Worm (Caenorhabditis elegans): Measurements from ENCODE around the gene F40F12.9.

DNA sequence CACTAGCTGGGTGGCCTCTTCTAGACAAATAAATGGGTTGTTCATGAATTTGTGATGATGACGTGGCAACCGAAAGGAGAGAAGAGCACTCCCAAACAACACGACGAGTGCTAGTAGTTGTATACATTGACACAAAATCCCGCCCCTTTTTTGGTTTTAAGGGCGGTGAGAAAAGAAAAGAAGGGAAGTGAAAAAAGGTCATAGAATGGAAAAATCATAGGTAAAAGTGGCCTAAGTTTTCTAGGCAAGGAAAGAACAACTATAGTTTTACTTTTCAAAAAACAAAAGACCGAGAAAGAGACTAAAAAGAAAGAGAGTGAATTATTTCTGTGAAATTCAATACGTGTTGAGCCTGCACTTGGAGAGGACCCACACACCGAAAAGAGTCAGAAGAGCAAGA lies 32.3 kb upstream of the F40F12.9 start, which contains the start of gene ZK757.2:
- TF ChIP-seq ztf-11 (tag; optimal IDR thresholded peaks at IDR 0.05) (no peak), unc-39 (tag; optimal IDR thresholded peaks at IDR 0.05) (no peak), unc-62 (GFP tag; optimal IDR thresholded peaks at IDR 0.05) (no peak), blmp-1 (tag; optimal IDR thresholded peaks at IDR 0.05) (no peak), mep-1 (tag; optimal IDR thresholded peaks at IDR 0.05) (no peak), M03D4.4 (tag; optimal IDR thresholded peaks at IDR 0.05) (no peak), nhr-76 (tag; optimal IDR thresholded peaks at IDR 0.05) (no peak), ceh-83 (GFP tag; optimal IDR thresholded peaks at IDR 0.05) (no peak), elt-3 (tag; optimal IDR thresholded peaks at IDR 0.05) (no peak), lsy-2 (tag; optimal IDR thresholded peaks at IDR 0.05) (no peak), nhr-237 (tag; optimal IDR thresholded peaks at IDR 0.05) (no peak), lin-13 (tag; optimal IDR thresholded peaks at IDR 0.05) (no peak)
